Fruit fly (Drosophila melanogaster) whole organism, embryonic: ENCODE data around the gene scaf6.
A peak's percentile ranks its signal among the peaks of the same experiment; 100 is the strongest.

Source experiments
- Blimp-1 ChIP-seq: fragments of 200-800 bp; sonication (Bioruptor generic); optimal IDR thresholded peaks from 3 replicates; lab custom pipeline; 2018; ENCODE audit warnings: missing biosample characterization, missing genetic modification characterization, mild to moderate bottlenecking, moderate library complexity, missing genetic modification reagents
- BtbVII ChIP-seq: fragments of 200-800 bp; sonication (Bioruptor generic); optimal IDR thresholded peaks from 3 replicates; lab custom pipeline; 2017; ENCODE audit warnings: missing biosample characterization, mild to moderate bottlenecking, missing genetic modification characterization
- CG10274 ChIP-seq: fragments of 200-800 bp; sonication (Bioruptor generic); optimal IDR thresholded peaks from 3 replicates; lab custom pipeline; 2017; ENCODE audit warnings: missing biosample characterization, mild to moderate bottlenecking, missing genetic modification characterization
- CG10366 ChIP-seq: fragments of 200-800 bp; sonication (Bioruptor generic); IDR thresholded peaks from 2 replicates; pipeline ENCODE4 v1.3.6; 2022; ENCODE audit warnings: missing biosample characterization, missing genetic modification characterization
- CG10431 ChIP-seq: fragments of 200-800 bp; sonication (Bioruptor generic); optimal IDR thresholded peaks from 3 replicates; lab custom pipeline; 2018; ENCODE audit warnings: missing biosample characterization, mild to moderate bottlenecking, missing genetic modification characterization
- CG12769 ChIP-seq: fragments of 200-800 bp; sonication (Bioruptor generic); optimal IDR thresholded peaks from 2 replicates; lab custom pipeline; 2019; ENCODE audit warnings: missing biosample characterization, mild to moderate bottlenecking, missing genetic modification characterization, moderate library complexity
- CG13287 ChIP-seq: fragments of 200-800 bp; sonication (Bioruptor generic); IDR thresholded peaks from 2 replicates; pipeline ENCODE4 v1.3.6; 2022; ENCODE audit warnings: missing biosample characterization, missing genetic modification characterization; ENCODE audit not compliant: partially characterized antibody
- CG14965 ChIP-seq: fragments of 200-800 bp; sonication (Bioruptor generic); optimal IDR thresholded peaks from 2 replicates; lab custom pipeline; 2016; ENCODE audit warnings: missing biosample characterization, missing genetic modification characterization, borderline replicate concordance
- CG2202 ChIP-seq: fragments of 200-800 bp; sonication (Bioruptor generic); optimal IDR thresholded peaks from 2 replicates; lab custom pipeline; 2018; ENCODE audit warnings: missing biosample characterization, mild to moderate bottlenecking, missing genetic modification characterization
- CG4854 ChIP-seq: fragments of 200-800 bp; sonication (Bioruptor generic); optimal IDR thresholded peaks from 2 replicates; lab custom pipeline; 2016; ENCODE audit warnings: missing biosample characterization, missing genetic modification characterization, inconsistent platforms
- CG5953 ChIP-seq: fragments of 200-800 bp; sonication (Bioruptor generic); IDR thresholded peaks from 2 replicates; pipeline ENCODE4 v1.3.6; 2022; ENCODE audit warnings: missing biosample characterization, missing genetic modification characterization
- CG7987 ChIP-seq: fragments of 200-800 bp; sonication (Bioruptor generic); optimal IDR thresholded peaks from 2 replicates; lab custom pipeline; 2018; ENCODE audit warnings: missing biosample characterization, mild to moderate bottlenecking, missing genetic modification characterization, moderate library complexity
- CG8089 ChIP-seq: fragments of 200-800 bp; sonication (Bioruptor generic); optimal IDR thresholded peaks from 3 replicates; lab custom pipeline; 2016; ENCODE audit warnings: missing biosample characterization, missing genetic modification characterization
- CG8944 ChIP-seq: fragments of 200-800 bp; sonication (Bioruptor generic); optimal IDR thresholded peaks from 3 replicates; lab custom pipeline; 2016; ENCODE audit warnings: missing biosample characterization, missing genetic modification characterization
- CG9215 ChIP-seq: fragments of 200-800 bp; sonication (Bioruptor generic); IDR thresholded peaks from 2 replicates; pipeline ENCODE4 v1.3.6; 2022; ENCODE audit warnings: missing biosample characterization, missing genetic modification characterization
- D ChIP-seq, 2 experiments: fragments of 200-800 bp in 1 of 2; fragments of >200 bp in 1 of 2; sonication (Bioruptor generic) in 1 of 2; optimal IDR thresholded peaks; 2 replicates in 1 of 2; 3 replicates in 1 of 2; lab custom pipeline; 2017; ENCODE audit warnings: mild to moderate bottlenecking in 1 of 2, missing biosample characterization in 1 of 2, missing genetic modification characterization in 1 of 2, missing genetic modification reagents in 1 of 2
- D19B ChIP-seq: fragments of 200-800 bp; sonication (Bioruptor generic); optimal IDR thresholded peaks from 2 replicates; lab custom pipeline; 2017; ENCODE audit warnings: missing biosample characterization, mild to moderate bottlenecking, missing genetic modification characterization
- Dbx ChIP-seq: fragments of 200-800 bp; sonication (Bioruptor generic); IDR thresholded peaks from 3 replicates; pipeline ENCODE4 v1.3.6; 2022; ENCODE audit warnings: missing biosample characterization, missing genetic modification characterization
- Dek ChIP-seq: fragments of 200-800 bp; sonication (Bioruptor generic); optimal IDR thresholded peaks from 3 replicates; lab custom pipeline; 2019; ENCODE audit warnings: missing biosample characterization, mild to moderate bottlenecking, missing genetic modification characterization, moderate library complexity
- E2f1 ChIP-seq: fragments of 200-800 bp; sonication (Bioruptor generic); IDR thresholded peaks from 2 replicates; pipeline ENCODE4 v1.3.6; 2022; ENCODE audit warnings: missing biosample characterization, missing genetic modification characterization
- ERR ChIP-seq: fragments of 200-800 bp; sonication (Bioruptor generic); optimal IDR thresholded peaks from 2 replicates; lab custom pipeline; 2016; ENCODE audit warnings: missing biosample characterization, missing genetic modification characterization
- HLH4C ChIP-seq: fragments of 200-800 bp; sonication (Bioruptor generic); IDR thresholded peaks from 3 replicates; pipeline ENCODE4 v1.3.6; 2022; ENCODE audit warnings: missing biosample characterization, missing genetic modification characterization; ENCODE audit not compliant: partially characterized antibody
- Hsf ChIP-seq: fragments of 200-800 bp; sonication (Bioruptor generic); optimal IDR thresholded peaks from 3 replicates; lab custom pipeline; 2016; ENCODE audit warnings: missing biosample characterization, missing genetic modification characterization
- NFAT ChIP-seq: fragments of 200-800 bp; sonication (Bioruptor generic); IDR thresholded peaks from 2 replicates; pipeline ENCODE4 v1.3.6; 2022; ENCODE audit warnings: missing biosample characterization, missing genetic modification characterization
- Nf-YC ChIP-seq: fragments of 200-800 bp; optimal IDR thresholded peaks from 3 replicates; lab custom pipeline; 2019; ENCODE audit warnings: missing biosample characterization, mild to moderate bottlenecking, missing genetic modification characterization, moderate library complexity
- PHDP ChIP-seq: fragments of 200-800 bp; sonication (Bioruptor generic); optimal IDR thresholded peaks from 3 replicates; lab custom pipeline; 2018; ENCODE audit warnings: missing biosample characterization, mild to moderate bottlenecking, missing genetic modification characterization, moderate library complexity
- Pdp1 ChIP-seq, 2 experiments: fragments of 200-800 bp; sonication (Bioruptor generic); optimal IDR thresholded peaks; 3 replicates each; lab custom pipeline; 2016; ENCODE audit warnings: missing biosample characterization in 2 of 2, missing genetic modification characterization in 2 of 2, mild to moderate bottlenecking in 1 of 2, moderate library complexity in 1 of 2
- Sin3A ChIP-seq: fragments of >200 bp; optimal IDR thresholded peaks from 2 replicates; lab custom pipeline; 2018
- Sox100B ChIP-seq: fragments of 200-800 bp; sonication (Bioruptor generic); optimal IDR thresholded peaks from 3 replicates; lab custom pipeline; 2018; ENCODE audit warnings: missing biosample characterization, mild to moderate bottlenecking, missing genetic modification characterization
- ab ChIP-seq: fragments of 200-800 bp; sonication (Bioruptor generic); optimal IDR thresholded peaks from 2 replicates; lab custom pipeline; 2016; ENCODE audit warnings: missing biosample characterization, missing genetic modification characterization
- abd-A ChIP-seq: fragments of 200-800 bp; sonication (Bioruptor generic); optimal IDR thresholded peaks from 3 replicates; lab custom pipeline; 2019; ENCODE audit warnings: missing biosample characterization, mild to moderate bottlenecking, missing genetic modification characterization, moderate library complexity
- al ChIP-seq: fragments of 200-800 bp; sonication (Bioruptor generic); IDR thresholded peaks from 2 replicates; pipeline ENCODE4 v1.3.6; 2022; ENCODE audit warnings: missing biosample characterization, missing genetic modification characterization
- ara ChIP-seq: fragments of 200-800 bp; sonication (Bioruptor generic); IDR thresholded peaks from 2 replicates; pipeline ENCODE4 v1.3.6; 2022; ENCODE audit warnings: missing biosample characterization, missing genetic modification characterization
- bigmax ChIP-seq: fragments of 200-800 bp; sonication (Bioruptor generic); optimal IDR thresholded peaks from 2 replicates; lab custom pipeline; 2018; ENCODE audit warnings: missing biosample characterization, mild to moderate bottlenecking, missing genetic modification characterization
- chn ChIP-seq: fragments of 200-800 bp; sonication (Bioruptor generic); optimal IDR thresholded peaks from 2 replicates; lab custom pipeline; 2016; ENCODE audit warnings: missing biosample characterization, missing genetic modification characterization
- emc ChIP-seq: fragments of 200-800 bp; sonication (Bioruptor generic); optimal IDR thresholded peaks from 2 replicates; lab custom pipeline; 2016; ENCODE audit warnings: missing biosample characterization, missing genetic modification characterization
- ems ChIP-seq: fragments of 200-800 bp; sonication (Bioruptor generic); optimal IDR thresholded peaks from 3 replicates; lab custom pipeline; 2016; ENCODE audit warnings: missing biosample characterization, missing genetic modification characterization
- fd102C ChIP-seq: fragments of 200-800 bp; sonication (Bioruptor generic); optimal IDR thresholded peaks from 2 replicates; lab custom pipeline; 2018; ENCODE audit warnings: missing biosample characterization, mild to moderate bottlenecking, missing genetic modification characterization, moderate library complexity
- gt ChIP-seq: fragments of 200-800 bp; sonication (Bioruptor generic); IDR thresholded peaks from 2 replicates; pipeline ENCODE4 v1.3.6; 2022; ENCODE audit warnings: missing biosample characterization, missing genetic modification characterization
- ham ChIP-seq: fragments of 200-800 bp; sonication (Bioruptor generic); IDR thresholded peaks from 2 replicates; pipeline ENCODE4 v1.3.6; 2022; ENCODE audit warnings: missing biosample characterization, missing genetic modification characterization
- ind ChIP-seq: fragments of 200-800 bp; sonication (Bioruptor generic); optimal IDR thresholded peaks from 3 replicates; lab custom pipeline; 2016; ENCODE audit warnings: missing biosample characterization, missing genetic modification characterization
- nom ChIP-seq: fragments of 200-800 bp; sonication (Bioruptor generic); optimal IDR thresholded peaks from 2 replicates; lab custom pipeline; 2017; ENCODE audit warnings: missing biosample characterization, missing genetic modification characterization, mild to moderate bottlenecking, moderate library complexity, missing genetic modification reagents
- row ChIP-seq: fragments of 200-800 bp; sonication (Bioruptor generic); IDR thresholded peaks from 3 replicates; pipeline ENCODE4 v1.3.6; 2022; ENCODE audit warnings: missing biosample characterization, missing genetic modification characterization
- schlank ChIP-seq: fragments of 200-800 bp; sonication (Bioruptor generic); optimal IDR thresholded peaks from 2 replicates; lab custom pipeline; 2018; ENCODE audit warnings: missing biosample characterization, mild to moderate bottlenecking, missing genetic modification characterization
- sr ChIP-seq: fragments of 200-800 bp; sonication (Bioruptor generic); IDR thresholded peaks from 3 replicates; pipeline ENCODE4 v1.3.6; 2022; ENCODE audit warnings: missing biosample characterization, missing genetic modification characterization
- tap ChIP-seq: fragments of 200-800 bp; optimal IDR thresholded peaks from 3 replicates; lab custom pipeline; 2019; ENCODE audit warnings: missing biosample characterization, mild to moderate bottlenecking, missing genetic modification characterization, moderate library complexity
- vfl ChIP-seq: fragments of 200-800 bp; sonication (Bioruptor generic); optimal IDR thresholded peaks from 2 replicates; lab custom pipeline; 2016; ENCODE audit warnings: missing biosample characterization, missing genetic modification characterization
- wek ChIP-seq: fragments of 200-800 bp; sonication (Bioruptor generic); optimal IDR thresholded peaks from 3 replicates; lab custom pipeline; 2018; ENCODE audit warnings: missing biosample characterization, mild to moderate bottlenecking, missing genetic modification characterization, moderate library complexity

scaf6 gene

DNA sequence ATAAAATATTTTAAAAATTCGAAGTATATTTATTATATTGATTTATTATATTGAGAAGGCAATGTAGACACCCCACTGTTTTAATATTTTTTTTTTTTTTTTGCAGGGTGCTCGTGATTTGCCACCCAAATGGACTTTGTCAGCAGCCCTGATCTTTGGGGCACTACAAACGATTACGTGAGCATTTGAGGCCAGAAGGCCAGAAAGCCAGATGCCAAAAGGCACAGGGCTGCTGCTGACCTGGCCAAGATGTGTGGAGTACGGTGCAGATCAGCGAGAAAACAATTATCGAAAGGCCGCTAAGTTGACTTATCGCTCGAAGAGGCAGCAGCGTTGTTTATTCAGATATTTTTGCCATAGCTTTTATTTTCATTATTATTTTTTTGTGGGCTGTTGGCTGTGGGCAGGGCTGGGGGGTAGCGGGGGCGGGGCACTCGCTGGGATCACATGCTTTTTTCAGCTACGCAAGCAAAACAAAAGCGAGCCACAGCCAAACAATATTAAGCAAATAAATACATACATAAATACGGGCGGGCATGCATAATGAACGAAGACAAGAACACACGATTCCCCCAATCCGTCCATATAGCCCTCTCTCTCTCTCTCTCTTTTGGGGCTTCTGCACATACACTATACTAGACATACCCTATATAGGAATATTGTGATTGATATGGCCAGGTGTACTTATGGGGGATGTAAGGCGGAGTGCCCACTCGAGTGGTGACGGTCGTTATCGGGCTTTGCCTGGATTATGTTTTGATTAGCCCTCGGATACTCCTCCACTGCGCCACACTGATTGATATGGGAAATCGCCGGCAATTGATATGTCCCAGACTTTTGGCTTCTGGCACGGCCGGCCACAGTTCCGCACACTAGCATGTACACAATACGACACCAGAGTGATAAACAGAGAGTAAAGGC lies 38.9 kb downstream of the scaf6 start (continued):
- TF ChIP-seq Dek = no peak
- TF ChIP-seq sr (GFP tag; lab: Robert Waterston, UW) = peak; percentile 59; the same call in 1 of the 3 replicates
- 0 out of 2 replicates have a peak, but pooled peaks have one; percentile 8 for TF ChIP-seq E2f1 (GFP tag; lab: Robert Waterston, UW)
- TF ChIP-seq CG10431 (GFP tag; lab: Kevin White, UChicago) = no peak
- no peak for TF ChIP-seq gt
- TF ChIP-seq CG8089 (GFP tag; lab: Kevin White, UChicago) = no peak
- peak; percentile 7 for TF ChIP-seq Blimp-1 (GFP tag; lab: Kevin White, UChicago)
- peak; percentile 48 for TF ChIP-seq CG7987 (GFP tag; lab: Kevin White, UChicago)
- no peak for TF ChIP-seq ems (GFP tag; lab: Kevin White, UChicago)
- no peak for TF ChIP-seq CG10274 (GFP tag; lab: Kevin White, UChicago)
- TF ChIP-seq BtbVII (GFP tag; lab: Kevin White, UChicago) = peak; percentile 57
- TF ChIP-seq ham = no peak
- peak; percentile 74 for TF ChIP-seq Dbx (GFP tag; lab: Robert Waterston, UW)
- TF ChIP-seq HLH4C (GFP tag; lab: Robert Waterston, UW) = no peak
- no peak for TF ChIP-seq fd102C (GFP tag; lab: Kevin White, UChicago)
- no peak for TF ChIP-seq CG13287 (GFP tag; lab: Robert Waterston, UW)
- no peak for TF ChIP-seq vfl (GFP tag; lab: Kevin White, UChicago)
- TF ChIP-seq ind (GFP tag; lab: Kevin White, UChicago) = no peak
- 0 out of 3 replicates have a peak, but pooled peaks have one; percentile 45 for TF ChIP-seq row (GFP tag; lab: Robert Waterston, UW)
- TF ChIP-seq PHDP (tag; lab: Kevin White, UChicago) = no peak
- peak in 1 of 2 experiments; percentile 51 for TF ChIP-seq Pdp1 (GFP tag; optimal IDR thresholded peaks at IDR 0.05; lab: Kevin White, UChicago)
- no peak for TF ChIP-seq al (GFP tag; lab: Robert Waterston, UW)
- TF ChIP-seq ara = no peak
- peak; percentile 62 for TF ChIP-seq abd-A (tag; lab: Kevin White, UChicago)
- TF ChIP-seq CG5953 (GFP tag; lab: Robert Waterston, UW) = 0 out of 2 replicates have a peak, but pooled peaks have one; percentile 4
- no peak for TF ChIP-seq CG14965 (GFP tag; lab: Kevin White, UChicago)
- no peak for TF ChIP-seq CG10366
- TF ChIP-seq CG12769 (tag; lab: Kevin White, UChicago) = peak; percentile 77
- no peak for TF ChIP-seq Nf-YC (tag; lab: Kevin White, UChicago)
- TF ChIP-seq CG8944 (GFP tag; lab: Kevin White, UChicago) = no peak
- TF ChIP-seq ERR (GFP tag; lab: Kevin White, UChicago) = no peak
- no peak for TF ChIP-seq Sin3A (lab: Kevin White, UChicago)
- no peak for TF ChIP-seq emc (GFP tag; lab: Kevin White, UChicago)
- no peak for TF ChIP-seq wek (GFP tag; lab: Kevin White, UChicago)
- TF ChIP-seq schlank (tag; lab: Kevin White, UChicago) = peak; percentile 7
- no peak for TF ChIP-seq bigmax
- TF ChIP-seq Hsf (GFP tag; lab: Kevin White, UChicago) = no peak
- no peak for TF ChIP-seq ab (GFP tag; lab: Kevin White, UChicago)
- no peak for TF ChIP-seq CG4854 (GFP tag; lab: Kevin White, UChicago)
- TF ChIP-seq nom = no peak
- TF ChIP-seq chn (GFP tag; lab: Kevin White, UChicago) = no peak
- TF ChIP-seq D (optimal IDR thresholded peaks at IDR 0.05; lab: Kevin White, UChicago) = no peak
- no peak for TF ChIP-seq D (GFP tag; optimal IDR thresholded peaks at IDR 0.05; lab: Kevin White, UChicago)
- TF ChIP-seq Sox100B = no peak
- peak; percentile 40 for TF ChIP-seq D19B (GFP tag; lab: Kevin White, UChicago)
- no peak for TF ChIP-seq NFAT
- no peak for TF ChIP-seq CG9215
- no peak for TF ChIP-seq tap
- no peak for TF ChIP-seq CG2202 (tag; lab: Kevin White, UChicago)
